Fruit fly (Drosophila melanogaster) whole organism, wandering third instar larva: ENCODE data around the gene RpLP0.
A peak's percentile ranks its signal among the peaks of the same experiment; 100 is the strongest.

Experiments used
- Abd-B ChIP-seq: fragments of >200 bp; optimal IDR thresholded peaks from 2 replicates; lab custom pipeline; 2017; ENCODE audit warnings: missing biosample characterization, missing genetic modification characterization
- CG32264 ChIP-seq: fragments of 200-800 bp; sonication (Bioruptor generic); optimal IDR thresholded peaks from 2 replicates; lab custom pipeline; 2016; ENCODE audit warnings: missing biosample characterization, missing genetic modification characterization
- CG9705 ChIP-seq: fragments of 200-800 bp; sonication (Bioruptor generic); optimal IDR thresholded peaks from 2 replicates; lab custom pipeline; 2018; ENCODE audit warnings: missing biosample characterization, mild to moderate bottlenecking, missing genetic modification characterization
- Dfd ChIP-seq: fragments of >200 bp; optimal IDR thresholded peaks from 2 replicates; lab custom pipeline; 2017; ENCODE audit warnings: missing biosample characterization, missing genetic modification characterization
- GATAd ChIP-seq: sonication (Bioruptor generic); optimal IDR thresholded peaks from 2 replicates; lab custom pipeline; 2016; ENCODE audit warnings: missing biosample characterization, missing genetic modification characterization
- HLH106 ChIP-seq: fragments of 200-800 bp; optimal IDR thresholded peaks from 3 replicates; lab custom pipeline; 2019; ENCODE audit warnings: missing biosample characterization, mild to moderate bottlenecking, missing genetic modification characterization, moderate library complexity
- Hnf4 ChIP-seq: fragments of 200-800 bp; sonication (Bioruptor generic); optimal IDR thresholded peaks from 2 replicates; lab custom pipeline; 2016; ENCODE audit warnings: missing biosample characterization, mild to moderate bottlenecking, missing genetic modification characterization
- Hr83 ChIP-seq: fragments of 200-300 bp; sonication (Bioruptor generic); optimal IDR thresholded peaks from 2 replicates; lab custom pipeline; 2016; ENCODE audit warnings: missing biosample characterization, mild to moderate bottlenecking, missing genetic modification characterization, moderate library complexity; ENCODE audit not compliant: poor library complexity, severe bottlenecking
- Jra ChIP-seq: sonication (Bioruptor generic); optimal IDR thresholded peaks from 2 replicates; lab custom pipeline; 2016; ENCODE audit warnings: missing biosample characterization, missing genetic modification characterization
- Mio ChIP-seq: sonication (Bioruptor generic); optimal IDR thresholded peaks from 2 replicates; lab custom pipeline; 2016; ENCODE audit warnings: missing biosample characterization, missing genetic modification characterization
- N ChIP-seq: fragments of >200 bp; optimal IDR thresholded peaks from 2 replicates; lab custom pipeline; 2018; ENCODE audit warnings: missing biosample characterization, missing external identifiers, missing genetic modification characterization
- OdsH ChIP-seq: fragments of 200-800 bp; sonication (Bioruptor generic); optimal IDR thresholded peaks from 2 replicates; lab custom pipeline; 2016; ENCODE audit warnings: missing biosample characterization, mild to moderate bottlenecking, missing genetic modification characterization
- Rel ChIP-seq, 2 experiments: fragments of 200-800 bp; sonication (Bioruptor generic) in 1 of 2; optimal IDR thresholded peaks; 2 replicates in 1 of 2; 3 replicates in 1 of 2; lab custom pipeline; 2016 to 2019; ENCODE audit warnings: mild to moderate bottlenecking in 2 of 2, missing biosample characterization in 2 of 2, missing genetic modification characterization in 2 of 2, moderate library complexity in 1 of 2
- Sp1 ChIP-seq: fragments of 200-800 bp; sonication (Bioruptor generic); optimal IDR thresholded peaks from 3 replicates; lab custom pipeline; 2019; ENCODE audit warnings: missing biosample characterization, mild to moderate bottlenecking, missing genetic modification characterization, moderate library complexity
- Vsx2 ChIP-seq: fragments of 200-300, 225-300 bp; sonication (Bioruptor generic); optimal IDR thresholded peaks from 2 replicates; lab custom pipeline; 2018; ENCODE audit warnings: missing biosample characterization, missing genetic modification characterization; ENCODE audit not compliant: partially characterized antibody
- br ChIP-seq: fragments of 200-800 bp; sonication (Bioruptor generic); optimal IDR thresholded peaks from 2 replicates; lab custom pipeline; 2016; ENCODE audit warnings: missing biosample characterization, missing genetic modification characterization
- brk ChIP-seq: fragments of 200-800 bp; sonication (Bioruptor generic); optimal IDR thresholded peaks from 2 replicates; lab custom pipeline; 2016; ENCODE audit warnings: missing biosample characterization, mild to moderate bottlenecking, missing genetic modification characterization
- dl ChIP-seq, 2 experiments: fragments of 175-275, 200-275 bp in 1 of 2; fragments of 200-275 bp in 1 of 2; sonication (Bioruptor generic); optimal IDR thresholded peaks; lab custom pipeline; 2018; ENCODE audit warnings: mild to moderate bottlenecking in 2 of 2, missing biosample characterization in 2 of 2, missing genetic modification characterization in 2 of 2, moderate library complexity in 2 of 2; ENCODE audit not compliant: partially characterized antibody in 2 of 2, insufficient read depth in 1 of 2
- dmrt93B ChIP-seq: fragments of 200-800 bp; sonication (Bioruptor generic); optimal IDR thresholded peaks from 2 replicates; lab custom pipeline; 2018; ENCODE audit warnings: missing biosample characterization, mild to moderate bottlenecking, missing genetic modification characterization
- dsf ChIP-seq: sonication (Bioruptor generic); optimal IDR thresholded peaks from 2 replicates; lab custom pipeline; 2016; ENCODE audit warnings: missing biosample characterization, missing genetic modification characterization, borderline replicate concordance
- ey ChIP-seq: fragments of 200-800 bp; sonication (Bioruptor generic); optimal IDR thresholded peaks from 2 replicates; lab custom pipeline; 2016; ENCODE audit warnings: missing biosample characterization, missing genetic modification characterization
- foxo ChIP-seq, 2 experiments: fragments of 200-800 bp; sonication (Bioruptor generic); optimal IDR thresholded peaks; 2 replicates in 1 of 2; 3 replicates in 1 of 2; lab custom pipeline; 2016 to 2017; ENCODE audit warnings: missing biosample characterization in 2 of 2, missing genetic modification characterization in 2 of 2
- fru ChIP-seq: fragments of 200-800 bp; sonication (Bioruptor generic); optimal IDR thresholded peaks from 3 replicates; lab custom pipeline; 2016; ENCODE audit warnings: missing biosample characterization, mild to moderate bottlenecking, missing genetic modification characterization
- h ChIP-seq: fragments of 200-800 bp; sonication (Bioruptor generic); optimal IDR thresholded peaks from 3 replicates; lab custom pipeline; 2016; ENCODE audit warnings: missing biosample characterization, mild to moderate bottlenecking, missing genetic modification characterization
- jim ChIP-seq: fragments of 175-275, 200-325 bp; sonication (Bioruptor generic); optimal IDR thresholded peaks from 2 replicates; lab custom pipeline; 2016; ENCODE audit warnings: missing biosample characterization, mild to moderate bottlenecking, missing genetic modification characterization
- lola ChIP-seq: fragments of >200 bp; optimal IDR thresholded peaks from 2 replicates; lab custom pipeline; 2017; ENCODE audit warnings: missing biosample characterization, missing genetic modification characterization
- pan ChIP-seq: fragments of >200 bp; optimal IDR thresholded peaks from 2 replicates; lab custom pipeline; 2017
- psq ChIP-seq: fragments of 200-800 bp; sonication (Bioruptor generic); optimal IDR thresholded peaks from 3 replicates; lab custom pipeline; 2017; ENCODE audit warnings: missing biosample characterization, mild to moderate bottlenecking, missing genetic modification characterization, moderate library complexity
- rgr ChIP-seq: fragments of 200-800 bp; sonication (Bioruptor generic); optimal IDR thresholded peaks from 3 replicates; lab custom pipeline; 2016; ENCODE audit warnings: missing biosample characterization, mild to moderate bottlenecking, missing genetic modification characterization
- sage ChIP-seq: fragments of 200-800 bp; sonication (Bioruptor generic); optimal IDR thresholded peaks from 2 replicates; lab custom pipeline; 2016; ENCODE audit warnings: missing biosample characterization, mild to moderate bottlenecking, missing genetic modification characterization
- sv ChIP-seq: fragments of 200-800 bp; sonication (Bioruptor generic); optimal IDR thresholded peaks from 3 replicates; lab custom pipeline; 2016; ENCODE audit warnings: missing biosample characterization, missing genetic modification characterization
- tai ChIP-seq: sonication (Bioruptor generic); optimal IDR thresholded peaks from 2 replicates; lab custom pipeline; 2016; ENCODE audit warnings: missing biosample characterization, missing genetic modification characterization
- woc ChIP-seq: sonication (Bioruptor generic); optimal IDR thresholded peaks from 2 replicates; lab custom pipeline; 2016; ENCODE audit warnings: missing biosample characterization, mild to moderate bottlenecking, missing genetic modification characterization

RpLP0 gene

dm6 chr3L:22075706-22076398 is at the start of gene RpLP0, which contains the start of gene CG7130:
RpLP0 (plus strand) TSS chr3L:22075867.
CG7130 (minus strand) TSS chr3L:22075756.
- TF ChIP-seq Abd-B (GFP tag; lab: Kevin White, UChicago), result no peak
- TF ChIP-seq Dfd, result no peak
- peak; percentile 74 for TF ChIP-seq Mio (GFP tag; lab: Kevin White, UChicago)
- TF ChIP-seq Hnf4, result peak; percentile 84
- peak; percentile 85 for TF ChIP-seq h
- peak; percentile 66 for TF ChIP-seq psq
- peak; percentile 38 for TF ChIP-seq woc (GFP tag; lab: Kevin White, UChicago)
- TF ChIP-seq rgr (GFP tag; lab: Kevin White, UChicago), result peak; percentile 92
- peak; percentile 68 for TF ChIP-seq ey (GFP tag; lab: Kevin White, UChicago)
- peak; percentile 88 for TF ChIP-seq br
- peak; percentile 87 for TF ChIP-seq fru (GFP tag; lab: Kevin White, UChicago)
- peak; percentile 83 for TF ChIP-seq HLH106 (tag; lab: Kevin White, UChicago)
- peak; percentile 93 for TF ChIP-seq dmrt93B (GFP tag; lab: Kevin White, UChicago)
- TF ChIP-seq foxo (GFP tag; optimal IDR thresholded peaks at IDR 0.05; lab: Kevin White, UChicago), result peak; percentile 21 to 82
- TF ChIP-seq brk (GFP tag; lab: Kevin White, UChicago), result peak; percentile 4
- peak; percentile 80 for TF ChIP-seq CG32264 (GFP tag; lab: Kevin White, UChicago)
- no peak for TF ChIP-seq N (GFP tag; lab: Kevin White, UChicago)
- peak; percentile 83 for TF ChIP-seq sv (GFP tag; lab: Kevin White, UChicago)
- TF ChIP-seq lola, result no peak
- TF ChIP-seq pan, result no peak
- TF ChIP-seq Sp1, result peak; percentile 89
- TF ChIP-seq sage (GFP tag; lab: Kevin White, UChicago), result peak; percentile 13
- TF ChIP-seq Rel (GFP tag; optimal IDR thresholded peaks at IDR 0.05; lab: Kevin White, UChicago), result no peak
- peak; percentile 58 for TF ChIP-seq Rel (tag; optimal IDR thresholded peaks at IDR 0.05; lab: Kevin White, UChicago)
- peak; percentile 93 for TF ChIP-seq CG9705
- TF ChIP-seq Vsx2 (GFP tag; lab: Kevin White, UChicago), result no peak
- TF ChIP-seq OdsH (GFP tag; lab: Kevin White, UChicago), result peak; percentile 82
- peak; percentile 48 for TF ChIP-seq dsf (GFP tag; lab: Kevin White, UChicago)
- TF ChIP-seq Jra, result peak; percentile 73
- peak; percentile 95 for TF ChIP-seq Hr83 (GFP tag; lab: Kevin White, UChicago)
- no peak for TF ChIP-seq GATAd (GFP tag; lab: Kevin White, UChicago)

dm6 chr3L:22028225-22028624 is 47.4 kb upstream of the RpLP0 start, which contains the start of gene CG7140:
CG7140 (minus strand) TSS chr3L:22028325.
- no peak for TF ChIP-seq Jra
- TF ChIP-seq pan, result no peak
- no peak for TF ChIP-seq Rel (GFP tag; optimal IDR thresholded peaks at IDR 0.05; lab: Kevin White, UChicago)
- no peak for TF ChIP-seq Rel (tag; optimal IDR thresholded peaks at IDR 0.05; lab: Kevin White, UChicago)
- no peak for TF ChIP-seq fru (GFP tag; lab: Kevin White, UChicago)
- TF ChIP-seq br, result no peak
- TF ChIP-seq jim, result no peak
- no peak for TF ChIP-seq Dfd
- TF ChIP-seq Sp1, result no peak
- TF ChIP-seq brk (GFP tag; lab: Kevin White, UChicago), result no peak
- TF ChIP-seq foxo (GFP tag; optimal IDR thresholded peaks at IDR 0.05; lab: Kevin White, UChicago), result no peak
- no peak for TF ChIP-seq dl (GFP tag; optimal IDR thresholded peaks at IDR 0.05; lab: Kevin White, UChicago; ENCODE audit: insufficient read depth in 1 of 2, partially characterized antibody in 2 of 2)
- TF ChIP-seq h, result no peak
- TF ChIP-seq tai, result no peak
- TF ChIP-seq rgr (GFP tag; lab: Kevin White, UChicago), result no peak

dm6 chr3L:22029670-22030069 is 46.0 kb upstream of the RpLP0 start, which contains the start of gene CG43392:
CG43392 (minus strand) TSS chr3L:22029770.
- TF ChIP-seq h (no peak), GATAd (GFP tag; lab: Kevin White, UChicago) (no peak), CG9705 (no peak)

dm6 chr3L:22034717-22035116 is 41.0 kb upstream of the RpLP0 start, which contains the start of gene Oct-TyrR:
Oct-TyrR (plus strand) TSS chr3L:22035003.
- TF ChIP-seq rgr (GFP tag; lab: Kevin White, UChicago), result no peak
- TF ChIP-seq Abd-B (GFP tag; lab: Kevin White, UChicago), result no peak
- no peak for TF ChIP-seq foxo (GFP tag; optimal IDR thresholded peaks at IDR 0.05; lab: Kevin White, UChicago)
- TF ChIP-seq CG32264 (GFP tag; lab: Kevin White, UChicago), result no peak
- TF ChIP-seq lola, result no peak
- no peak for TF ChIP-seq Hnf4
